Fruit fly (Drosophila melanogaster) whole organism, pupa: ENCODE measurements around the gene CG5731.

Source experiments
- EcR ChIP-seq: fragments of 200-800 bp; sonication (Bioruptor generic); optimal IDR thresholded peaks from 3 replicates; lab custom pipeline; 2019; ENCODE audit warnings: missing biosample characterization, missing genetic modification characterization, mild to moderate bottlenecking, moderate library complexity, missing genetic modification reagents
- Pif1A ChIP-seq: fragments of 200-800 bp; sonication (Bioruptor generic); optimal IDR thresholded peaks from 3 replicates; lab custom pipeline; 2016; ENCODE audit warnings: missing biosample characterization, missing genetic modification characterization
- fd96Ca ChIP-seq: fragments of 200-800 bp; sonication (Bioruptor generic); IDR thresholded peaks from 3 replicates; pipeline ENCODE4 v1.3.6; 2022; ENCODE audit warnings: missing biosample characterization, missing genetic modification characterization

DNA sequence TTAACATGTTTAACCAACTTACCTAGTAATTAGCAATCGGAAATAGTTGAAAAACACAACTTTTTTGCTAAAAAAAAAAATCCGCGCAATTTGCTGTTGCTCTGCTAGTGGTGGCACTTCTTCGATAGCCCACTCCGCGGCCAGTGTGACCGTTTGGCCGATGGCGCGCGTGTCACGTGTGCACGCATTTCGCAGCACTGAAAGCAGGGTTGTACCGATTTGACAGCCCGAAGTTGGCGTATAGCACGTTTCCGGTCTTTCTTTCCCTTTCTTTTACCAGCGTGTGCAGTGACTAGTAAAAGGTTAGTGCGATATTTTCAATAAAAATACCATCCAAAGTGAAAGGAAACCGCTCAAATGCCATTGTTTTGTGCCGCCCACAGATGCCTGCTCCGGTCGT is 8.7 kb downstream of the CG5731 start, which contains the start of the genes Ripalpha and RpL7:
- peak; percentile 89 for TF ChIP-seq Pif1A (GFP tag; lab: Kevin White, UChicago)
- TF ChIP-seq EcR, result no peak
- no peak for TF ChIP-seq fd96Ca (GFP tag; lab: Robert Waterston, UW)
